Worm (Caenorhabditis elegans): ENCODE data around the gene C08F8.6.

C08F8.6 gene

ce11 chrIV:11118837-11119491 is 45.8 kb downstream of the C08F8.6 start, which contains the start of the genes imp-2 and enpl-1 (continued):
- TF ChIP-seq unc-120 (tag; optimal IDR thresholded peaks at IDR 0.05; ENCODE audit: poor library complexity, severe bottlenecking) (peak; percentile 98), nhr-28 (tag; optimal IDR thresholded peaks at IDR 0.05) (no peak), hlh-1 (tag; optimal IDR thresholded peaks at IDR 0.05) (peak; percentile 60), elt-3 (tag; optimal IDR thresholded peaks at IDR 0.05) (no peak)
